Fruit fly (Drosophila melanogaster) whole organism, embryonic: ENCODE measurements around the gene CG13766.
A peak's percentile ranks its signal among the peaks of the same experiment; 100 is the strongest.

ENCODE experiments used
- Aef1 ChIP-seq: fragments of 200-800 bp; sonication (Bioruptor generic); IDR thresholded peaks from 3 replicates; pipeline ENCODE4 v1.3.6; 2022; ENCODE audit warnings: missing biosample characterization, missing genetic modification characterization
- Awh ChIP-seq: fragments of 200-800 bp; sonication (Bioruptor generic); IDR thresholded peaks from 2 replicates; pipeline ENCODE4, ENCODE4 v1.3.6; 2022; ENCODE audit warnings: missing biosample characterization, missing genetic modification characterization
- CG10147 ChIP-seq: fragments of 200-800 bp; sonication (Bioruptor generic); optimal IDR thresholded peaks from 2 replicates; lab custom pipeline; 2019; ENCODE audit warnings: missing biosample characterization, mild to moderate bottlenecking, missing genetic modification characterization, moderate library complexity
- CG11723 ChIP-seq: fragments of 200-800 bp; sonication (Bioruptor generic); optimal IDR thresholded peaks from 2 replicates; lab custom pipeline; 2017; ENCODE audit warnings: missing biosample characterization, mild to moderate bottlenecking, missing genetic modification characterization
- CG12104 ChIP-seq: fragments of 200-800 bp; sonication (Bioruptor generic); optimal IDR thresholded peaks from 3 replicates; lab custom pipeline; 2016; ENCODE audit warnings: missing biosample characterization, missing genetic modification characterization
- CG13296 ChIP-seq: fragments of 200-800 bp; sonication (Bioruptor generic); optimal IDR thresholded peaks from 3 replicates; lab custom pipeline; 2018; ENCODE audit warnings: missing biosample characterization, mild to moderate bottlenecking, missing genetic modification characterization
- CG13894 ChIP-seq: fragments of 200-800 bp; sonication (Bioruptor generic); optimal IDR thresholded peaks from 3 replicates; lab custom pipeline; 2018; ENCODE audit warnings: missing biosample characterization, mild to moderate bottlenecking, missing genetic modification characterization, moderate library complexity
- CG15514 ChIP-seq: fragments of 200-800 bp; sonication (Bioruptor generic); optimal IDR thresholded peaks from 3 replicates; lab custom pipeline; 2017; ENCODE audit warnings: missing biosample characterization, missing genetic modification characterization, mild to moderate bottlenecking, moderate library complexity, missing genetic modification reagents
- CG15696 ChIP-seq: fragments of 200-800 bp; sonication (Bioruptor generic); optimal IDR thresholded peaks from 2 replicates; lab custom pipeline; 2019; ENCODE audit warnings: missing biosample characterization, mild to moderate bottlenecking, missing genetic modification characterization, moderate library complexity
- CG1602 ChIP-seq: fragments of 200-800 bp; sonication (Bioruptor generic); optimal IDR thresholded peaks from 3 replicates; lab custom pipeline; 2016; ENCODE audit warnings: missing biosample characterization, missing genetic modification characterization
- CG17328 ChIP-seq: fragments of 200-800 bp; sonication (Bioruptor generic); IDR thresholded peaks from 2 replicates; pipeline ENCODE4 v1.3.6; 2022; ENCODE audit warnings: missing biosample characterization, missing genetic modification characterization
- CG2120 ChIP-seq: fragments of 200-800 bp; sonication (Bioruptor generic); optimal IDR thresholded peaks from 3 replicates; lab custom pipeline; 2016; ENCODE audit warnings: missing biosample characterization, missing genetic modification characterization
- CG2202 ChIP-seq: fragments of 200-800 bp; sonication (Bioruptor generic); optimal IDR thresholded peaks from 2 replicates; lab custom pipeline; 2018; ENCODE audit warnings: missing biosample characterization, mild to moderate bottlenecking, missing genetic modification characterization
- CG30431 ChIP-seq: fragments of 200-800 bp; sonication (Bioruptor generic); optimal IDR thresholded peaks from 2 replicates; lab custom pipeline; 2017; ENCODE audit warnings: missing biosample characterization, missing genetic modification characterization
- CG31224 ChIP-seq: fragments of 200-800 bp; sonication (Bioruptor generic); IDR thresholded peaks from 2 replicates; pipeline ENCODE4 v1.3.6; 2022; ENCODE audit warnings: missing biosample characterization, missing genetic modification characterization
- CG34422 ChIP-seq: fragments of 200-800 bp; sonication (Bioruptor generic); IDR thresholded peaks from 3 replicates; pipeline ENCODE4 v1.3.6; 2022; ENCODE audit warnings: missing biosample characterization, missing genetic modification characterization
- CG4328 ChIP-seq: fragments of 200-800 bp; sonication (Bioruptor generic); optimal IDR thresholded peaks from 3 replicates; lab custom pipeline; 2017; ENCODE audit warnings: missing biosample characterization, missing genetic modification reagents, missing genetic modification characterization
- CG5245 ChIP-seq: fragments of 200-800 bp; sonication (Bioruptor generic); optimal IDR thresholded peaks from 3 replicates; lab custom pipeline; 2016; ENCODE audit warnings: missing biosample characterization, missing genetic modification characterization
- CG7271 ChIP-seq: fragments of 200-800 bp; sonication (Bioruptor generic); optimal IDR thresholded peaks from 2 replicates; lab custom pipeline; 2018; ENCODE audit warnings: missing biosample characterization, mild to moderate bottlenecking, missing genetic modification characterization, moderate library complexity
- CG7786 ChIP-seq: fragments of 200-800 bp; sonication (Bioruptor generic); optimal IDR thresholded peaks from 2 replicates; lab custom pipeline; 2016; ENCODE audit warnings: missing biosample characterization, missing genetic modification characterization
- CG7987 ChIP-seq: fragments of 200-800 bp; sonication (Bioruptor generic); optimal IDR thresholded peaks from 2 replicates; lab custom pipeline; 2018; ENCODE audit warnings: missing biosample characterization, mild to moderate bottlenecking, missing genetic modification characterization, moderate library complexity
- CHES-1-like ChIP-seq: fragments of 200-800 bp; sonication (Bioruptor generic); optimal IDR thresholded peaks from 2 replicates; lab custom pipeline; 2016; ENCODE audit warnings: missing biosample characterization, missing genetic modification characterization
- Doc2 ChIP-seq: fragments of 200-800 bp; sonication (Bioruptor generic); IDR thresholded peaks from 2 replicates; pipeline ENCODE4 v1.3.6; 2022; ENCODE audit warnings: missing biosample characterization, missing genetic modification characterization
- Hr78 ChIP-seq, 2 experiments: fragments of 200-800 bp in 1 of 2; fragments of >200 bp in 1 of 2; sonication (Bioruptor generic) in 1 of 2; optimal IDR thresholded peaks; 2 replicates each; lab custom pipeline; 2017 to 2019; ENCODE audit warnings: missing biosample characterization in 2 of 2, missing genetic modification characterization in 2 of 2, mild to moderate bottlenecking in 1 of 2, moderate library complexity in 1 of 2
- MTF-1 ChIP-seq: fragments of 200-800 bp; sonication (Bioruptor generic); optimal IDR thresholded peaks from 2 replicates; lab custom pipeline; 2018; ENCODE audit warnings: missing biosample characterization, mild to moderate bottlenecking, missing genetic modification characterization, borderline replicate concordance
- Mrtf ChIP-seq: fragments of 200-800 bp; sonication (Bioruptor generic); IDR thresholded peaks from 3 replicates; pipeline ENCODE4 v1.3.6; 2022; ENCODE audit warnings: missing biosample characterization, missing genetic modification characterization
- Nf-YA ChIP-seq: fragments of 200-800 bp; sonication (Bioruptor generic); IDR thresholded peaks from 2 replicates; pipeline ENCODE4 v1.3.6; 2022; ENCODE audit warnings: missing biosample characterization, missing genetic modification characterization
- Scr ChIP-seq: fragments of 200-800 bp; sonication (Bioruptor generic); IDR thresholded peaks from 2 replicates; pipeline ENCODE4 v1.3.6; 2022; ENCODE audit warnings: missing biosample characterization, missing genetic modification characterization; ENCODE audit not compliant: partially characterized antibody
- Xrp1 ChIP-seq: fragments of 200-800 bp; sonication (Bioruptor generic); IDR thresholded peaks from 2 replicates; pipeline ENCODE4 v1.3.6; 2022; ENCODE audit warnings: missing biosample characterization, missing genetic modification characterization
- az2 ChIP-seq: fragments of 200-800 bp; sonication (Bioruptor generic); optimal IDR thresholded peaks from 3 replicates; lab custom pipeline; 2016; ENCODE audit warnings: missing biosample characterization, missing genetic modification characterization
- bigmax ChIP-seq: fragments of 200-800 bp; sonication (Bioruptor generic); optimal IDR thresholded peaks from 2 replicates; lab custom pipeline; 2018; ENCODE audit warnings: missing biosample characterization, mild to moderate bottlenecking, missing genetic modification characterization
- cas ChIP-seq: fragments of 200-800 bp; sonication (Bioruptor generic); IDR thresholded peaks from 2 replicates; pipeline ENCODE4 v1.3.6; 2022; ENCODE audit warnings: missing biosample characterization, missing genetic modification characterization
- dan ChIP-seq: fragments of 200-800 bp; sonication (Bioruptor generic); IDR thresholded peaks from 2 replicates; pipeline ENCODE4 v1.3.6; 2022; ENCODE audit warnings: missing biosample characterization, missing genetic modification characterization
- emc ChIP-seq: fragments of 200-800 bp; sonication (Bioruptor generic); optimal IDR thresholded peaks from 2 replicates; lab custom pipeline; 2016; ENCODE audit warnings: missing biosample characterization, missing genetic modification characterization
- eyg ChIP-seq: fragments of 200-800 bp; sonication (Bioruptor generic); optimal IDR thresholded peaks from 3 replicates; lab custom pipeline; 2016; ENCODE audit warnings: missing biosample characterization, missing genetic modification characterization
- gce ChIP-seq: fragments of 200-800 bp; sonication (Bioruptor generic); IDR thresholded peaks from 3 replicates; pipeline ENCODE4 v1.3.6; 2022; ENCODE audit warnings: missing biosample characterization, missing genetic modification characterization
- gem ChIP-seq: fragments of 200-800 bp; sonication (Bioruptor generic); optimal IDR thresholded peaks from 2 replicates; lab custom pipeline; 2019; ENCODE audit warnings: missing biosample characterization, mild to moderate bottlenecking, missing genetic modification characterization, moderate library complexity
- grau ChIP-seq: fragments of 200-800 bp; optimal IDR thresholded peaks from 3 replicates; lab custom pipeline; 2019; ENCODE audit warnings: missing biosample characterization, mild to moderate bottlenecking, missing genetic modification characterization, moderate library complexity
- hbn ChIP-seq: fragments of 200-800 bp; sonication (Bioruptor generic); IDR thresholded peaks from 2 replicates; pipeline ENCODE4 v1.3.6; 2022; ENCODE audit warnings: missing biosample characterization, missing genetic modification characterization; ENCODE audit not compliant: partially characterized antibody
- kay ChIP-seq: fragments of 200-800 bp; sonication (Bioruptor generic); optimal IDR thresholded peaks from 2 replicates; lab custom pipeline; 2016; ENCODE audit warnings: missing biosample characterization, missing genetic modification characterization
- nerfin-1 ChIP-seq: fragments of 200-800 bp; sonication (Bioruptor generic); optimal IDR thresholded peaks from 3 replicates; lab custom pipeline; 2019; ENCODE audit warnings: missing biosample characterization, mild to moderate bottlenecking, missing genetic modification characterization, moderate library complexity
- nmo ChIP-seq: fragments of 200-800 bp; sonication (Bioruptor generic); optimal IDR thresholded peaks from 2 replicates; lab custom pipeline; 2018; ENCODE audit warnings: missing biosample characterization, mild to moderate bottlenecking, missing genetic modification characterization, moderate library complexity
- psq ChIP-seq: fragments of 200-800 bp; sonication (Bioruptor generic); optimal IDR thresholded peaks from 2 replicates; lab custom pipeline; 2017; ENCODE audit warnings: missing biosample characterization, missing genetic modification characterization
- sens ChIP-seq: fragments of 200-800 bp; sonication (Bioruptor generic); peaks from one replicate; lab custom pipeline; 2016; ENCODE audit warnings: missing biosample characterization, missing genetic modification characterization
- so ChIP-seq: fragments of 200-800 bp; sonication (Bioruptor generic); IDR thresholded peaks from 3 replicates; pipeline ENCODE4 v1.3.6; 2022; ENCODE audit warnings: missing biosample characterization, missing genetic modification characterization
- ssp ChIP-seq: fragments of 200-800 bp; sonication (Bioruptor generic); IDR thresholded peaks from 2 replicates; pipeline ENCODE4 v1.3.6; 2022; ENCODE audit warnings: missing biosample characterization, missing genetic modification characterization
- stwl ChIP-seq: fragments of 200-800 bp; sonication (Bioruptor generic); optimal IDR thresholded peaks from 3 replicates; lab custom pipeline; 2018; ENCODE audit warnings: missing biosample characterization, mild to moderate bottlenecking, missing genetic modification characterization, moderate library complexity
- tap ChIP-seq: fragments of 200-800 bp; optimal IDR thresholded peaks from 3 replicates; lab custom pipeline; 2019; ENCODE audit warnings: missing biosample characterization, mild to moderate bottlenecking, missing genetic modification characterization, moderate library complexity
- tll ChIP-seq, 2 experiments: fragments of 200-800 bp in 1 of 2; fragments of >200 bp in 1 of 2; sonication (Bioruptor generic) in 1 of 2; optimal IDR thresholded peaks; 2 replicates each; lab custom pipeline; 2017 to 2019; ENCODE audit warnings: missing biosample characterization in 2 of 2, missing genetic modification characterization in 2 of 2, mild to moderate bottlenecking in 1 of 2, moderate library complexity in 1 of 2
- tna ChIP-seq: fragments of 200-800 bp; sonication (Bioruptor generic); IDR thresholded peaks from 2 replicates; pipeline ENCODE4 v1.3.6; 2022; ENCODE audit warnings: missing biosample characterization, missing genetic modification characterization; ENCODE audit not compliant: partially characterized antibody
- ttk ChIP-seq: fragments of 200-800 bp; sonication (Bioruptor generic); IDR thresholded peaks from 2 replicates; pipeline ENCODE4 v2.1.2; 2022; ENCODE audit warnings: missing biosample characterization, missing genetic modification characterization
- yki ChIP-seq: fragments of >200 bp; optimal IDR thresholded peaks from 3 replicates; lab custom pipeline; 2018

CG13766 gene

DNA sequence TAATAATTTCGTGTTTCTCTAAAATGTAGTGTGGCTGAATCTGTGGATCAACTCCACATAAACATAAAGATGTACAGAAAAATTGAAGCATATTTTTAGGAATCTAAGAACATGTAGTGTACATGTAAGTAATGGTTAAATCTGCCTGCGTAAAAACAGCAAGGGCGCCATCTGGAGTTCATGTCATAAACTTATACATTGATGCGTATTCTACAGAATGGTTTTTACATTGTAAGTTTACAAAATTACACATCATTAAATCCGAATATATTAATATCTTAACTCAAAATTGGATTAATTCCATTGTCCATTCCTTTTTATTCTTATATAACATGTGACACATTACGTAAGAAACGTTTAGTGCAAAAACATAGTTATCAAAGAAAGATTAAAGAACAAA is 39.0 kb downstream of the CG13766 start (continued):
- no peak for TF ChIP-seq ttk (GFP tag; lab: Robert Waterston, UW)
- TF ChIP-seq emc (GFP tag; lab: Kevin White, UChicago): no peak
- TF ChIP-seq bigmax: no peak
- 0 out of 2 replicates have a peak, but pooled peaks have one; percentile 22 for TF ChIP-seq cas (GFP tag; lab: Robert Waterston, UW)
- TF ChIP-seq grau (tag; lab: Kevin White, UChicago): peak; percentile 20
- peak; percentile 15 for TF ChIP-seq nmo (GFP tag; lab: Kevin White, UChicago)
- no peak for TF ChIP-seq CG10147 (GFP tag; lab: Kevin White, UChicago)
- no peak for TF ChIP-seq Hr78 (GFP tag; optimal IDR thresholded peaks at IDR 0.05; lab: Kevin White, UChicago)
- no peak for TF ChIP-seq tap
- no peak for TF ChIP-seq yki (lab: Kevin White, UChicago)
- no peak for TF ChIP-seq eyg (GFP tag; lab: Kevin White, UChicago)
- no peak for TF ChIP-seq CG17328
- no peak for TF ChIP-seq CG5245 (GFP tag; lab: Kevin White, UChicago)
- no peak for TF ChIP-seq gem (tag; lab: Kevin White, UChicago)
- TF ChIP-seq CG7786 (GFP tag; lab: Kevin White, UChicago): no peak
- no peak for TF ChIP-seq Xrp1 (GFP tag; lab: Robert Waterston, UW)
- TF ChIP-seq CG7271 (tag; lab: Kevin White, UChicago): no peak
- no peak for TF ChIP-seq Doc2 (GFP tag; lab: Robert Waterston, UW)
- peak; percentile 42 for TF ChIP-seq kay (GFP tag; lab: Kevin White, UChicago)
- TF ChIP-seq nerfin-1 (tag; lab: Kevin White, UChicago): no peak
- TF ChIP-seq Nf-YA (GFP tag; lab: Robert Waterston, UW): no peak
- no peak for TF ChIP-seq ssp (GFP tag; lab: Robert Waterston, UW)
- no peak for TF ChIP-seq dan (GFP tag; lab: Robert Waterston, UW)
- no peak for TF ChIP-seq tna (GFP tag; lab: Robert Waterston, UW)
- TF ChIP-seq CG34422 (GFP tag; lab: Robert Waterston, UW): no peak
- no peak for TF ChIP-seq Aef1 (GFP tag; lab: Robert Waterston, UW)
- no peak for TF ChIP-seq CG1602 (GFP tag; lab: Kevin White, UChicago)
- TF ChIP-seq CG30431 (GFP tag; lab: Kevin White, UChicago): no peak
- TF ChIP-seq Mrtf (GFP tag; lab: Robert Waterston, UW): no peak
- no peak for TF ChIP-seq CG7987 (GFP tag; lab: Kevin White, UChicago)
- TF ChIP-seq CG11723 (GFP tag; lab: Kevin White, UChicago): no peak
- no peak for TF ChIP-seq MTF-1 (GFP tag; lab: Kevin White, UChicago)
- TF ChIP-seq CG13894 (tag; lab: Kevin White, UChicago): peak; percentile 12
- TF ChIP-seq CG4328 (GFP tag; lab: Kevin White, UChicago): no peak
- TF ChIP-seq CHES-1-like (GFP tag; lab: Kevin White, UChicago): no peak
- TF ChIP-seq CG2120 (GFP tag; lab: Kevin White, UChicago): no peak
- no peak for TF ChIP-seq CG2202 (tag; lab: Kevin White, UChicago)
- no peak for TF ChIP-seq CG13296 (GFP tag; lab: Kevin White, UChicago)
- TF ChIP-seq CG15514: peak; percentile 11
- no peak for TF ChIP-seq CG12104
- no peak for TF ChIP-seq tll (GFP tag; optimal IDR thresholded peaks at IDR 0.05; lab: Kevin White, UChicago)
- no peak for TF ChIP-seq so (GFP tag; lab: Robert Waterston, UW)
- no peak for TF ChIP-seq Awh (GFP tag; lab: Robert Waterston, UW)
- no peak for TF ChIP-seq az2 (GFP tag; lab: Kevin White, UChicago)
- TF ChIP-seq sens (GFP tag; lab: Kevin White, UChicago): peak; percentile 78
- peak; percentile 78 for TF ChIP-seq stwl (tag; lab: Kevin White, UChicago)
- TF ChIP-seq hbn (GFP tag; lab: Robert Waterston, UW): no peak
- no peak for TF ChIP-seq gce (GFP tag; lab: Robert Waterston, UW)
- no peak; the same call in 1 of the 2 replicates for TF ChIP-seq Scr (GFP tag; lab: Robert Waterston, UW)
- TF ChIP-seq CG15696 (tag; lab: Kevin White, UChicago): peak; percentile 31
- TF ChIP-seq CG31224 (GFP tag; lab: Robert Waterston, UW): no peak
- no peak for TF ChIP-seq psq (GFP tag; lab: Kevin White, UChicago)
